Fruit fly (Drosophila melanogaster): Measurements from ENCODE around the gene Pfdn5.
A peak's percentile ranks its signal among the peaks of the same experiment; 100 is the strongest.

Pfdn5 gene

dm6 chr3R:22528264-22529158, 41.7 kb downstream of the Pfdn5 start, which contains the start of gene CG5346 (continued):
- TF ChIP-seq CG34422 (GFP tag; IDR thresholded peaks at IDR 0.05) (no peak), nerfin-2 (GFP tag; IDR thresholded peaks at IDR 0.05; ENCODE audit: partially characterized antibody) (peak; percentile 78), hb (GFP tag; IDR thresholded peaks at IDR 0.05; ENCODE audit: partially characterized antibody) (peak; percentile 84), Dll (GFP tag; IDR thresholded peaks at IDR 0.05; ENCODE audit: partially characterized antibody) (peak; percentile 85), MESR4 (GFP tag; optimal IDR thresholded peaks at IDR 0.05) (peak; percentile 14), gro (GFP tag; optimal IDR thresholded peaks at IDR 0.05) (peak; percentile 28), CG2129 (GFP tag; IDR thresholded peaks at IDR 0.05; ENCODE audit: partially characterized antibody) (peak; percentile 54), vnd (GFP tag; IDR thresholded peaks at IDR 0.05; ENCODE audit: partially characterized antibody) (peak; percentile 81), MBD-R2 (GFP tag; IDR thresholded peaks at IDR 0.05) (peak; percentile 27), Gsc (GFP tag; IDR thresholded peaks at IDR 0.05) (no peak), CG1603 (tag; optimal IDR thresholded peaks at IDR 0.05) (peak; percentile 38), NfI (GFP tag; optimal IDR thresholded peaks at IDR 0.05) (no peak), CG8388 (GFP tag; optimal IDR thresholded peaks at IDR 0.05) (no peak), CG8290 (GFP tag; optimal IDR thresholded peaks at IDR 0.05) (no peak), CG8290 (tag; optimal IDR thresholded peaks at IDR 0.05) (peak in 1 of 2 experiments; percentile 37), CG12659 (GFP tag; optimal IDR thresholded peaks at IDR 0.05) (peak; percentile 61), bowl (GFP tag; IDR thresholded peaks at IDR 0.05) (no peak), Xbp1 (GFP tag; optimal IDR thresholded peaks at IDR 0.05) (no peak), HmgZ (tag; optimal IDR thresholded peaks at IDR 0.05) (peak; percentile 44), CG15514 (GFP tag; optimal IDR thresholded peaks at IDR 0.05) (peak; percentile 99), chinmo (GFP tag; IDR thresholded peaks at IDR 0.05; ENCODE audit: partially characterized antibody) (peak; percentile 80; the same call in 1 of the 4 replicates), CG13287 (GFP tag; IDR thresholded peaks at IDR 0.05; ENCODE audit: partially characterized antibody) (peak; percentile 87), nmo (GFP tag; optimal IDR thresholded peaks at IDR 0.05) (peak; percentile 3), CG14441 (GFP tag; IDR thresholded peaks at IDR 0.05) (no peak), B-H2 (GFP tag; optimal IDR thresholded peaks at IDR 0.05) (no peak), mld (GFP tag; IDR thresholded peaks at IDR 0.05; ENCODE audit: partially characterized antibody) (peak; percentile 78), Dp (GFP tag; optimal IDR thresholded peaks at IDR 0.05) (peak; percentile 61), CG2116 (GFP tag; optimal IDR thresholded peaks at IDR 0.05) (peak; percentile 41), amos (GFP tag; IDR thresholded peaks at IDR 0.05; ENCODE audit: partially characterized antibody) (peak; percentile 92), Med (GFP tag) (peak; percentile 58), Deaf1 (tag; optimal IDR thresholded peaks at IDR 0.05) (peak; percentile 55), CG13296 (GFP tag; optimal IDR thresholded peaks at IDR 0.05) (no peak), Dek (tag; optimal IDR thresholded peaks at IDR 0.05) (no peak), gcm2 (GFP tag; optimal IDR thresholded peaks at IDR 0.05) (no peak), lilli (GFP tag; optimal IDR thresholded peaks at IDR 0.05) (peak; percentile 6), CG14710 (tag; optimal IDR thresholded peaks at IDR 0.05) (peak; percentile 16), Rfx (GFP tag; IDR thresholded peaks at IDR 0.05) (peak; percentile 30; the same call in 1 of the 2 replicates), Opbp (GFP tag; IDR thresholded peaks at IDR 0.05; ENCODE audit: partially characterized antibody) (peak; percentile 88), her (GFP tag; optimal IDR thresholded peaks at IDR 0.05) (no peak), grau (tag; optimal IDR thresholded peaks at IDR 0.05) (peak; percentile 22), pzg (GFP tag; optimal IDR thresholded peaks at IDR 0.05) (peak; percentile 53), Sry-δ (GFP tag; optimal IDR thresholded peaks at IDR 0.05) (peak; percentile 60), CG9932 (GFP tag; IDR thresholded peaks at IDR 0.05) (peak; percentile 38; the same call in 1 of the 2 replicates), E2f2 (GFP tag; IDR thresholded peaks at IDR 0.05) (peak; percentile 69), rib (GFP tag; IDR thresholded peaks at IDR 0.05) (peak; percentile 61), CG16813 (GFP tag; IDR thresholded peaks at IDR 0.05; ENCODE audit: partially characterized antibody) (peak; percentile 88), Doc3 (GFP tag; IDR thresholded peaks at IDR 0.05; ENCODE audit: partially characterized antibody) (peak; percentile 55; the same call in 2 of the 3 replicates)

Measured in whole organism, embryonic.